Worm (Caenorhabditis elegans): Measurements from ENCODE around the gene chil-10.
A peak's percentile ranks its signal among the peaks of the same experiment; 100 is the strongest.

- TF ChIP-seq zfp-3 (GFP tag; conservative IDR thresholded peaks at IDR 0.05) (no peak), nhr-48 (tag; optimal IDR thresholded peaks at IDR 0.05) (peak; percentile 3)
Measured at ce11 chrX:1009512-1009911, 51.8 kb downstream of the chil-10 start.
